Fruit fly (Drosophila melanogaster) whole organism, embryonic: ENCODE data around the gene niki.

Source experiments
- Atf6 ChIP-seq: fragments of 200-800 bp; sonication (Bioruptor generic); IDR thresholded peaks from 2 replicates; pipeline ENCODE4 v1.3.6; 2022; ENCODE audit warnings: missing biosample characterization, missing genetic modification characterization
- Bdp1 ChIP-seq: fragments of 200-800 bp; sonication (Bioruptor generic); optimal IDR thresholded peaks from 3 replicates; lab custom pipeline; 2016; ENCODE audit warnings: missing biosample characterization, missing genetic modification characterization
- Blimp-1 ChIP-seq: fragments of 200-800 bp; sonication (Bioruptor generic); optimal IDR thresholded peaks from 3 replicates; lab custom pipeline; 2018; ENCODE audit warnings: missing biosample characterization, missing genetic modification characterization, mild to moderate bottlenecking, moderate library complexity, missing genetic modification reagents
- CG10209 ChIP-seq: fragments of 200-800 bp; sonication (Bioruptor generic); optimal IDR thresholded peaks from 3 replicates; lab custom pipeline; 2017; ENCODE audit warnings: missing biosample characterization, mild to moderate bottlenecking, missing genetic modification characterization, missing genetic modification reagents
- CG10267 ChIP-seq: fragments of 200-800 bp; sonication (Bioruptor generic); optimal IDR thresholded peaks from 2 replicates; lab custom pipeline; 2018; ENCODE audit warnings: missing biosample characterization, mild to moderate bottlenecking, missing genetic modification characterization, moderate library complexity
- CG14014 ChIP-seq: fragments of 200-800 bp; sonication (Bioruptor generic); IDR thresholded peaks from 2 replicates; pipeline ENCODE4 v1.3.6; 2022; ENCODE audit warnings: missing biosample characterization, missing genetic modification characterization
- CG14667 ChIP-seq: fragments of 200-800 bp; sonication (Bioruptor generic); IDR thresholded peaks from 2 replicates; pipeline ENCODE4 v1.3.6; 2022; ENCODE audit warnings: missing biosample characterization, missing genetic modification characterization
- CG2678 ChIP-seq: fragments of 200-800 bp; sonication (Bioruptor generic); optimal IDR thresholded peaks from 3 replicates; lab custom pipeline; 2019; ENCODE audit warnings: missing biosample characterization, mild to moderate bottlenecking, missing genetic modification characterization, moderate library complexity
- CG32767 ChIP-seq: fragments of 200-800 bp; sonication (Bioruptor generic); IDR thresholded peaks from 2 replicates; pipeline ENCODE4 v1.3.6; 2022; ENCODE audit warnings: missing biosample characterization, missing genetic modification characterization
- CG3995 ChIP-seq: fragments of 200-800 bp; sonication (Bioruptor generic); optimal IDR thresholded peaks from 3 replicates; lab custom pipeline; 2016; ENCODE audit warnings: missing biosample characterization, missing genetic modification characterization
- CG43689 ChIP-seq: fragments of 200-800 bp; sonication (Bioruptor generic); IDR thresholded peaks from 2 replicates; pipeline ENCODE4 v1.3.6; 2022; ENCODE audit warnings: missing biosample characterization, missing genetic modification characterization
- CG4854 ChIP-seq: fragments of 200-800 bp; sonication (Bioruptor generic); optimal IDR thresholded peaks from 2 replicates; lab custom pipeline; 2016; ENCODE audit warnings: missing biosample characterization, missing genetic modification characterization, inconsistent platforms
- CG6791 ChIP-seq: fragments of 200-800 bp; sonication (Bioruptor generic); IDR thresholded peaks from 3 replicates; pipeline ENCODE4 v1.3.6; 2022; ENCODE audit warnings: missing biosample characterization, missing genetic modification characterization; ENCODE audit not compliant: partially characterized antibody
- CG7928 ChIP-seq: fragments of 200-800 bp; sonication (Bioruptor generic); optimal IDR thresholded peaks from 2 replicates; lab custom pipeline; 2017; ENCODE audit warnings: missing biosample characterization, mild to moderate bottlenecking, missing genetic modification characterization
- CG9727 ChIP-seq: fragments of 200-800 bp; sonication (Bioruptor generic); optimal IDR thresholded peaks from 3 replicates; lab custom pipeline; 2017; ENCODE audit warnings: missing biosample characterization, mild to moderate bottlenecking, missing genetic modification characterization
- CG9817 ChIP-seq: fragments of 200-800 bp; sonication (Bioruptor generic); optimal IDR thresholded peaks from 2 replicates; lab custom pipeline; 2018; ENCODE audit warnings: missing biosample characterization, mild to moderate bottlenecking, missing genetic modification characterization, moderate library complexity
- CG9932 ChIP-seq: fragments of 200-800 bp; sonication (Bioruptor generic); IDR thresholded peaks from 2 replicates; pipeline ENCODE4 v1.3.6; 2022; ENCODE audit warnings: missing biosample characterization, missing genetic modification characterization
- CrebB ChIP-seq: fragments of 200-800 bp; sonication (Bioruptor generic); optimal IDR thresholded peaks from 3 replicates; lab custom pipeline; 2018; ENCODE audit warnings: missing biosample characterization, mild to moderate bottlenecking, missing genetic modification characterization
- Doc2 ChIP-seq: fragments of 200-800 bp; sonication (Bioruptor generic); IDR thresholded peaks from 2 replicates; pipeline ENCODE4 v1.3.6; 2022; ENCODE audit warnings: missing biosample characterization, missing genetic modification characterization
- Eip74EF ChIP-seq, 2 experiments: fragments of 200-800 bp in 1 of 2; fragments of >200 bp in 1 of 2; sonication (Bioruptor generic) in 1 of 2; optimal IDR thresholded peaks; 2 replicates each; lab custom pipeline; 2017 to 2019; ENCODE audit warnings: missing biosample characterization in 2 of 2, missing genetic modification characterization in 2 of 2, mild to moderate bottlenecking in 1 of 2, moderate library complexity in 1 of 2
- Ets65A ChIP-seq: fragments of 200-800 bp; sonication (Bioruptor generic); peaks from one replicate; lab custom pipeline; 2016; ENCODE audit warnings: missing biosample characterization, missing genetic modification characterization
- HLH4C ChIP-seq: fragments of 200-800 bp; sonication (Bioruptor generic); IDR thresholded peaks from 3 replicates; pipeline ENCODE4 v1.3.6; 2022; ENCODE audit warnings: missing biosample characterization, missing genetic modification characterization; ENCODE audit not compliant: partially characterized antibody
- Nf-YB ChIP-seq: fragments of 200-800 bp; sonication (Bioruptor generic); optimal IDR thresholded peaks from 3 replicates; lab custom pipeline; 2019; ENCODE audit warnings: missing biosample characterization, mild to moderate bottlenecking, missing genetic modification characterization, moderate library complexity
- Nf-YC ChIP-seq: fragments of 200-800 bp; optimal IDR thresholded peaks from 3 replicates; lab custom pipeline; 2019; ENCODE audit warnings: missing biosample characterization, mild to moderate bottlenecking, missing genetic modification characterization, moderate library complexity
- Rx ChIP-seq: fragments of 200-800 bp; sonication (Bioruptor generic); IDR thresholded peaks from 2 replicates; pipeline ENCODE4 v1.3.6; 2022; ENCODE audit warnings: missing biosample characterization, missing genetic modification characterization
- Ssrp ChIP-seq: fragments of 200-800 bp; sonication (Bioruptor generic); optimal IDR thresholded peaks from 2 replicates; lab custom pipeline; 2018; ENCODE audit warnings: missing biosample characterization, mild to moderate bottlenecking, missing genetic modification characterization, moderate library complexity
- TFAM ChIP-seq: fragments of 200-800 bp; sonication (Bioruptor generic); optimal IDR thresholded peaks from 2 replicates; lab custom pipeline; 2017; ENCODE audit warnings: missing biosample characterization, missing genetic modification characterization, inconsistent platforms
- Xbp1 ChIP-seq: fragments of 200-800 bp; sonication (Bioruptor generic); optimal IDR thresholded peaks from 3 replicates; lab custom pipeline; 2016; ENCODE audit warnings: missing biosample characterization, mild to moderate bottlenecking, missing genetic modification characterization
- al ChIP-seq: fragments of 200-800 bp; sonication (Bioruptor generic); IDR thresholded peaks from 2 replicates; pipeline ENCODE4 v1.3.6; 2022; ENCODE audit warnings: missing biosample characterization, missing genetic modification characterization
- ap ChIP-seq: fragments of 200-800 bp; sonication (Bioruptor generic); IDR thresholded peaks from 2 replicates; pipeline ENCODE4 v1.3.6; 2022; ENCODE audit warnings: missing biosample characterization, missing genetic modification characterization
- esg ChIP-seq: fragments of 200-800 bp; sonication (Bioruptor generic); conservative IDR thresholded peaks from 2 replicates; pipeline ENCODE4 v1.3.6; 2022; ENCODE audit warnings: missing biosample characterization, missing genetic modification characterization
- fu2 ChIP-seq: fragments of 200-800 bp; sonication (Bioruptor generic); optimal IDR thresholded peaks from 2 replicates; lab custom pipeline; 2016; ENCODE audit warnings: missing biosample characterization, missing genetic modification characterization
- insv ChIP-seq, 2 experiments: fragments of 200-800 bp; sonication (Bioruptor generic); optimal IDR thresholded peaks; 3 replicates each; lab custom pipeline; 2016 to 2018; ENCODE audit warnings: missing biosample characterization in 2 of 2, missing genetic modification characterization in 2 of 2
- jumu ChIP-seq: fragments of 200-800 bp; sonication (Bioruptor generic); optimal IDR thresholded peaks from 3 replicates; lab custom pipeline; 2016; ENCODE audit warnings: missing biosample characterization, missing genetic modification characterization
- klu ChIP-seq: fragments of 200-800 bp; sonication (Bioruptor generic); IDR thresholded peaks from 2 replicates; pipeline ENCODE4 v1.3.6; 2022; ENCODE audit warnings: missing biosample characterization, missing genetic modification characterization
- knrl ChIP-seq: fragments of 200-800 bp; sonication (Bioruptor generic); IDR thresholded peaks from 3 replicates; pipeline ENCODE4 v1.3.6; 2022; ENCODE audit warnings: missing biosample characterization, missing genetic modification characterization; ENCODE audit not compliant: partially characterized antibody
- lov ChIP-seq, 2 experiments: fragments of 200-800 bp in 1 of 2; fragments of >200 bp in 1 of 2; sonication (Bioruptor generic) in 1 of 2; IDR thresholded peaks in 1 of 2; optimal IDR thresholded peaks in 1 of 2; 2 replicates in 1 of 2; 3 replicates in 1 of 2; pipeline versions ENCODE4 v1.3.6 to Lab custom; 2017 to 2022; ENCODE audit warnings: missing biosample characterization in 1 of 2, missing genetic modification characterization in 1 of 2
- pan ChIP-seq, 4 experiments: fragments of >200 bp in 3 of 4; fragments of 200-800 bp in 1 of 4; sonication (Bioruptor generic) in 1 of 4; optimal IDR thresholded peaks in 3 of 4; IDR thresholded peaks in 1 of 4; 2 replicates each; pipeline versions ENCODE4 v1.3.6 to Lab custom; 2017 to 2022; ENCODE audit warnings: missing biosample characterization in 2 of 4, missing genetic modification characterization in 2 of 4, mixed read lengths in 1 of 4
- pfk ChIP-seq: fragments of 200-800 bp; sonication (Bioruptor generic); optimal IDR thresholded peaks from 2 replicates; lab custom pipeline; 2018; ENCODE audit warnings: missing biosample characterization, mild to moderate bottlenecking, missing genetic modification characterization, moderate library complexity
- run ChIP-seq: fragments of 200-800 bp; sonication (Bioruptor generic); optimal IDR thresholded peaks from 3 replicates; lab custom pipeline; 2018; ENCODE audit warnings: missing biosample characterization, mild to moderate bottlenecking, missing genetic modification characterization
- sug ChIP-seq: fragments of 200-800 bp; optimal IDR thresholded peaks from 2 replicates; lab custom pipeline; 2019; ENCODE audit warnings: missing biosample characterization, mild to moderate bottlenecking, missing genetic modification characterization, moderate library complexity
- vfl ChIP-seq: fragments of 200-800 bp; sonication (Bioruptor generic); optimal IDR thresholded peaks from 2 replicates; lab custom pipeline; 2016; ENCODE audit warnings: missing biosample characterization, missing genetic modification characterization
- wor ChIP-seq: fragments of 200-800 bp; sonication (Bioruptor generic); IDR thresholded peaks from 2 replicates; pipeline ENCODE4 v1.3.6; 2022; ENCODE audit warnings: missing biosample characterization, missing genetic modification characterization

niki gene

DNA sequence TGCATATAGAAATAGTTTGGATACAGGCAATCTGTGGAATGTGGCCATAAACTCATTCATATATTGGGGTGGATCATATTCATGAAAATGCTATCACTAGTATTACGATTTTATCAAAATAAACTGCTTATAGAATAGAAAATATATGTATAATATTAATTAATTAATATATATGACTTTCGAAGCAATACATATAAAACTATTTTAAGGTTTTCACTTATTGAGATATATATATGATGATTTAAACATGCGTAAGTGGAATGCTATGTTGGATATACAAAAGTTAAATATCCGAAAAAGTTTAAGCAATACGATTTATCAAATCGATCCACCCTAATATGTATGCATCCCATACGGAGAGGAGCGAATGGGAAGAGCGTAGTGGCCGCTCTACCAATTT lies 26.9 kb downstream of the niki start (continued):
- TF ChIP-seq CG9817 (tag; lab: Kevin White, UChicago) (peak; percentile 3), CrebB (tag; lab: Kevin White, UChicago) (no peak), Eip74EF (GFP tag; optimal IDR thresholded peaks at IDR 0.05; lab: Kevin White, UChicago) (peak in 1 of 2 experiments; percentile 39), Ssrp (tag; lab: Kevin White, UChicago) (peak; percentile 25), pfk (GFP tag; lab: Kevin White, UChicago) (no peak), fu2 (GFP tag; lab: Kevin White, UChicago) (no peak), HLH4C (no peak), jumu (GFP tag; lab: Kevin White, UChicago) (no peak), Nf-YB (peak; percentile 11), CG32767 (GFP tag; lab: Robert Waterston, UW) (peak; percentile 57), run (peak; percentile 30)

DNA sequence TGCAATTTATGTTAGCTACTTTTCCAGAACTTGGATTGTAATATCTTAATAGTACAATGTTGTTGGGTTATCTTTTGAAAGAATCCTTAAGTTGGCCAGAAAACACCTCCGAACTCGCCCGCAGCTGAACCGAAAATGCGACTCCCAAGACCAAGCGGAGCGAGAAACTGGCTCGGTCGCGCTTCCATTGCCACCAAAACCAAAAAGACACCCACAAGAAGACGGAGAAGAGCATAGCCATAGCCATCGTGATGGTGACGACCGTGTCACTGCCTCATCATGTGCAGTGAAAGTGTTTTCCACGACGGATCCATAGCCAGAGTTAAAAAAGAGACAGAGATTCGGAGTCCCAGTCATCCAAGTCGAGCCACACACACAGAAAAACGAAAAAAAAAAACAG lies 35.4 kb downstream of the niki start, which contains the start of gene CG13634:
TSS of gene CG13634 (minus strand) at position 101 of the 400 bp plus-strand sequence.
- no peak for TF ChIP-seq ap (GFP tag; lab: Robert Waterston, UW)
- peak; percentile 60 for TF ChIP-seq Blimp-1 (GFP tag; lab: Kevin White, UChicago)

DNA sequence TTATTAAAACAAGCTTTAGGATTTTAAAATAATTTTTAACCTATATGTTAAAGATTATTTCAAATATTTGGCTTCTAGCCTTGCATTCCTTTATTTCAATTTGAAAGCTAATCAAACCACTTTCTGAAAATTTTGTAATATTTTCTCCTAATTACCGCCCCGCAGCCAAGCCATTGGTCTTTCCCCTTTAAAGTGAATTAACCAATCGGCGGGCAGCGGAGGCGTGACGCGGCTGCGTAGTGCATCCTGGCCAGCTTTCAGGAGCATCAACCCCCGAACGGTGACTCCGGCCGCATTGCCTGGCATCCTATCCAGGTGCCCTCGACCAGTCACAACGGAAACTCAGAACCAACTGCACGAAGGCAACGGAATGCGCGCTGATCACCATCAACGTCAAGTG lies 37.7 kb downstream of the niki start, which contains the start of gene Ets96B:
TSS of gene Ets96B (plus strand) at position 321 of the 400 bp plus-strand sequence.
- TF ChIP-seq Nf-YB, result peak; percentile 94
- TF ChIP-seq CG4854 (GFP tag; lab: Kevin White, UChicago), result no peak
- no peak for TF ChIP-seq insv (GFP tag; optimal IDR thresholded peaks at IDR 0.05; lab: Kevin White, UChicago)
- no peak for TF ChIP-seq CG2678 (tag; lab: Kevin White, UChicago)
- TF ChIP-seq al, result no peak
- no peak for TF ChIP-seq CG10267
- no peak for TF ChIP-seq vfl (GFP tag; lab: Kevin White, UChicago)
- TF ChIP-seq Rx (GFP tag; lab: Robert Waterston, UW), result no peak
- no peak for TF ChIP-seq sug (tag; lab: Kevin White, UChicago)
- TF ChIP-seq knrl (GFP tag; lab: Robert Waterston, UW), result no peak
- no peak for TF ChIP-seq fu2 (GFP tag; lab: Kevin White, UChicago)
- TF ChIP-seq Nf-YC, result peak; percentile 93
- no peak for TF ChIP-seq esg
- TF ChIP-seq Ets65A, result no peak
- no peak for TF ChIP-seq CG10209 (GFP tag; lab: Kevin White, UChicago)
- TF ChIP-seq CG9727 (GFP tag; lab: Kevin White, UChicago), result no peak
- no peak for TF ChIP-seq CG43689
- no peak for TF ChIP-seq Bdp1 (GFP tag; lab: Kevin White, UChicago)

DNA sequence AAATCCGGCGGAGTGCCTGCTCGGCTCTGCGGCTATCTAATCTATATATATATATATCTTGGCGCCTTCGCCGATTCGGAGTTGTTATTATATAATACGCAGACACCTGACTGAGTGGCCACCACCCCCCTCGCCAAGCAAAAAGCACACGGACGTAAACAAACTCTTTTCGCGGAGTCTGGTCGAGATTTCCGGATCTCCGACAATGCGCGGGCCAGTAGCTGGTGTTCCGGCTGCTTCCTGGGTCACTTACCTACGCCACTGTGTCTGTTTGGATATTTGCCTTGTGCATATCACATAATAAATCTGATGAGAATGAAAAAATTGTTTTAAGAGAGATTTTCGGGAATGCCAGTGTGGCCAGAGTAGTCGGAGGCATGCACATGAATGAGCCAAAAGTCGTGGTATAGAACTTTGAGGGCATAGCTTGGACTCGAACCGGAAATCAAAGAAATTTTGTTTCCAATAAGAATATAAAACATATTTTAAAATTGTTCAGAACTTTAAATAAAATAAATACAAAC lies 38.3 kb downstream of the niki start, which contains the start of gene CG5805:
TSS of gene CG5805 (minus strand) at position 380 of the 524 bp plus-strand sequence.
- TF ChIP-seq wor (GFP tag; lab: Robert Waterston, UW) (peak; percentile 37; the same call in 1 of the 2 replicates), CG6791 (GFP tag; lab: Robert Waterston, UW) (peak; percentile 43; the same call in 2 of the 3 replicates), CG3995 (peak; percentile 63), pan (optimal IDR thresholded peaks at IDR 0.05; lab: Kevin White, UChicago) (no peak), pan (GFP tag; optimal IDR thresholded peaks at IDR 0.05 in 1 of 2, IDR thresholded peaks at IDR 0.05 in 1 of 2) (peak in 1 of 2 experiments; percentile 86), CG14667 (GFP tag; lab: Robert Waterston, UW) (peak; percentile 40; the same call in 1 of the 2 replicates), Xbp1 (GFP tag; lab: Kevin White, UChicago) (peak; percentile 81), CG9932 (GFP tag; lab: Robert Waterston, UW) (peak; percentile 66), jumu (GFP tag; lab: Kevin White, UChicago) (peak; percentile 17), Doc2 (GFP tag; lab: Robert Waterston, UW) (0 out of 2 replicates have a peak, but pooled peaks have one; percentile 44), CG14014 (GFP tag; lab: Robert Waterston, UW) (peak; percentile 71), Atf6 (GFP tag; lab: Robert Waterston, UW) (peak; percentile 80), TFAM (peak; percentile 47), vfl (GFP tag; lab: Kevin White, UChicago) (no peak), CG7928 (GFP tag; lab: Kevin White, UChicago) (peak; percentile 57), Ets65A (peak; percentile 99), klu (GFP tag; lab: Robert Waterston, UW) (peak; percentile 54; the same call in 1 of the 2 replicates), knrl (GFP tag; lab: Robert Waterston, UW) (no peak; the same call in 2 of the 3 replicates), lov (optimal IDR thresholded peaks at IDR 0.05; lab: Kevin White, UChicago) (no peak), lov (GFP tag; IDR thresholded peaks at IDR 0.05; lab: Robert Waterston, UW) (peak; percentile 92), run (peak; percentile 31)
